Fruit fly (Drosophila melanogaster): Measurements from ENCODE around the gene CG17328.

Gene CG17328

DNA sequence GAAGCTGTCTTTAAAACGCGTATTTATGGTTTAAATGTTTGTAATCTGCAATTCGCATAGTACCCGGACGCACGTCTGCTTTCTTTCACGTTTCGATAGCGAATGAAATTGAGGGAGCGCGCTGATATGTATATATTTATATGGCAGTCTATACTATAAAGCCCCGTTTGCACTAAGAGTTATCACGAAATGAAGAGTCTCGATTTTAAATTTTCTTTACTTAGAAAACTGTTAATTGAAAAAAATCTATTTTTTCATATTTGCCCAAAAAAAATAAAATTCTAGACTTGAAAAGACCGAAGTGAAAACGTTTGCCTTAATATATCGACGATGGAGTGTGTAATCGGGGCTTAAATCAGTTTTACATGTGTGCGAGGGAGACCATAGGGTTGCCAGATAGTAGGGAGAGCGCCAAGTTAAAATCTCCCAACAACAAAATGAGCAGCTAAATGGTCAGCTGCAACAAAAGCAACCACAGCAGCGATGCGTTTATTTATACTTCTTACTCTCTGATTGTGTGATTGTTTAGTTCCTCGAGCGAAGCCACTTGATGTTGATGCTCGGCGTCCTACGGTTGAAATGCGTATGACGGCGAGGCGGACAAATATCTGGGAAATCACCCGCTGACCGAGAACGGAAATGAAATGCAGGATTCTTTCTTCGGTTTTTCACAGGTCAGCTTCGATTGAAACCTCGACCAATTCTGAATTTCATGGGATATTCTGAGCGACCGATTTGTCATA lies 25.9 kb downstream of the CG17328 start, which contains the start of gene cact (continued):
- TF ChIP-seq corto (GFP tag; optimal IDR thresholded peaks at IDR 0.05) (peak; percentile 78), Usf (GFP tag; optimal IDR thresholded peaks at IDR 0.05) (peak; percentile 80), fd64A (GFP tag; optimal IDR thresholded peaks at IDR 0.05) (no peak), Kr (GFP tag; optimal IDR thresholded peaks at IDR 0.05) (no peak), gcm (GFP tag; optimal IDR thresholded peaks at IDR 0.05) (peak; percentile 89), grn (GFP tag; optimal IDR thresholded peaks at IDR 0.05) (peak; percentile 77), Dp (GFP tag; optimal IDR thresholded peaks at IDR 0.05) (peak; percentile 69), CG13424 (tag; optimal IDR thresholded peaks at IDR 0.05) (peak; percentile 92), btn (GFP tag; optimal IDR thresholded peaks at IDR 0.05) (peak; percentile 77), shn (GFP tag; optimal IDR thresholded peaks at IDR 0.05) (peak; percentile 91), D19B (GFP tag; optimal IDR thresholded peaks at IDR 0.05) (peak; percentile 80), fd102C (GFP tag; optimal IDR thresholded peaks at IDR 0.05) (peak; percentile 49), CG12744 (GFP tag; optimal IDR thresholded peaks at IDR 0.05) (peak; percentile 93), pb (GFP tag; optimal IDR thresholded peaks at IDR 0.05) (peak; percentile 73), Dip2 (GFP tag; IDR thresholded peaks at IDR 0.05) (no peak), BtbVII (GFP tag; optimal IDR thresholded peaks at IDR 0.05) (peak; percentile 88), cas (GFP tag; IDR thresholded peaks at IDR 0.05) (peak; percentile 45; the same call in 1 of the 2 replicates), org-1 (GFP tag; optimal IDR thresholded peaks at IDR 0.05) (peak; percentile 74), CG3995 (GFP tag; optimal IDR thresholded peaks at IDR 0.05) (peak; percentile 56), Mrtf (GFP tag; IDR thresholded peaks at IDR 0.05) (peak; percentile 86; the same call in 2 of the 3 replicates), vfl (GFP tag; optimal IDR thresholded peaks at IDR 0.05) (peak; percentile 93), pan (optimal IDR thresholded peaks at IDR 0.05) (no peak), pan (GFP tag; optimal IDR thresholded peaks at IDR 0.05 in 1 of 2, IDR thresholded peaks at IDR 0.05 in 1 of 2) (peak in 1 of 2 experiments; percentile 89), Xrp1 (GFP tag; IDR thresholded peaks at IDR 0.05) (peak; percentile 95), Dfd (GFP tag; optimal IDR thresholded peaks at IDR 0.05) (no peak), CG15269 (tag; optimal IDR thresholded peaks at IDR 0.05) (peak; percentile 89), ac (GFP tag; optimal IDR thresholded peaks at IDR 0.05) (peak; percentile 72), Blimp-1 (GFP tag; optimal IDR thresholded peaks at IDR 0.05) (peak; percentile 89), Sox102F (GFP tag; optimal IDR thresholded peaks at IDR 0.05) (peak; percentile 95), scrt (GFP tag; optimal IDR thresholded peaks at IDR 0.05) (peak; percentile 82), Hmx (GFP tag; optimal IDR thresholded peaks at IDR 0.05) (peak; percentile 88), Dek (tag; optimal IDR thresholded peaks at IDR 0.05) (peak; percentile 92), CG12391 (tag; optimal IDR thresholded peaks at IDR 0.05) (peak; percentile 97), Ptx1 (GFP tag; IDR thresholded peaks at IDR 0.05) (peak; percentile 95), caup (GFP tag; optimal IDR thresholded peaks at IDR 0.05; ENCODE audit: severe bottlenecking) (peak; percentile 89), slp2 (GFP tag; optimal IDR thresholded peaks at IDR 0.05) (peak; percentile 93), CG6654 (GFP tag; optimal IDR thresholded peaks at IDR 0.05) (peak; percentile 78), Camta (GFP tag; optimal IDR thresholded peaks at IDR 0.05) (peak; percentile 87), Myb (GFP tag; optimal IDR thresholded peaks at IDR 0.05) (peak; percentile 82), CG8478 (optimal IDR thresholded peaks at IDR 0.05) (no peak), ATbp (GFP tag; optimal IDR thresholded peaks at IDR 0.05) (peak; percentile 70), pros (GFP tag; optimal IDR thresholded peaks at IDR 0.05) (peak; percentile 8), CG1529 (GFP tag; optimal IDR thresholded peaks at IDR 0.05) (peak; percentile 82), CG34224 (GFP tag; IDR thresholded peaks at IDR 0.05; ENCODE audit: partially characterized antibody) (no peak), dati (GFP tag; IDR thresholded peaks at IDR 0.05) (no peak; the same call in 1 of the 2 replicates), CG14710 (tag; optimal IDR thresholded peaks at IDR 0.05) (peak; percentile 96), Meics (GFP tag; optimal IDR thresholded peaks at IDR 0.05) (peak; percentile 92), cad (GFP tag; optimal IDR thresholded peaks at IDR 0.05) (no peak), CG14441 (GFP tag; IDR thresholded peaks at IDR 0.05) (peak; percentile 86)

Measured in whole organism, embryonic.